Fruit fly (Drosophila melanogaster) whole organism, adult: ENCODE data around the gene mTerf3.
"Not testable (repeated sequence)": the region's sequence is repeated elsewhere in the genome, so short reads cannot be mapped to it uniquely, and the experiment has no call there.

Experiments
- CG11617 ChIP-seq: fragments of 200-800 bp; sonication (Bioruptor generic); optimal IDR thresholded peaks from 2 replicates; lab custom pipeline; 2017; ENCODE audit warnings: mild to moderate bottlenecking, missing biosample characterization, missing genetic modification reagents, missing genetic modification characterization
- CG12768 ChIP-seq: fragments of 200-800 bp; sonication (Bioruptor generic); optimal IDR thresholded peaks from 2 replicates; lab custom pipeline; 2017; ENCODE audit warnings: missing biosample characterization, missing genetic modification characterization, mild to moderate bottlenecking, moderate library complexity, missing genetic modification reagents
- CG14711 ChIP-seq: fragments of 200-800 bp; sonication (Bioruptor generic); optimal IDR thresholded peaks from 2 replicates; lab custom pipeline; 2018; ENCODE audit warnings: missing biosample characterization, mild to moderate bottlenecking, missing genetic modification characterization, moderate library complexity
- CG1620 ChIP-seq: fragments of 200-800 bp; sonication (Bioruptor generic); optimal IDR thresholded peaks from 2 replicates; lab custom pipeline; 2016; ENCODE audit warnings: missing biosample characterization, missing genetic modification characterization
- CG33017 ChIP-seq: fragments of 200-800 bp; sonication (Bioruptor generic); optimal IDR thresholded peaks from 2 replicates; lab custom pipeline; 2018; ENCODE audit warnings: missing biosample characterization, mild to moderate bottlenecking, missing genetic modification characterization, moderate library complexity
- CG5204 ChIP-seq: fragments of 200-800 bp; sonication (Bioruptor generic); optimal IDR thresholded peaks from 2 replicates; lab custom pipeline; 2016; ENCODE audit warnings: missing biosample characterization, missing genetic modification characterization
- CG7045 ChIP-seq: fragments of 200-800 bp; sonication (Bioruptor generic); optimal IDR thresholded peaks from 2 replicates; lab custom pipeline; 2017; ENCODE audit warnings: missing biosample characterization, mild to moderate bottlenecking, missing genetic modification characterization
- CG7101 ChIP-seq: fragments of 200-800 bp; sonication (Bioruptor generic); optimal IDR thresholded peaks from 2 replicates; lab custom pipeline; 2018; ENCODE audit warnings: missing biosample characterization, mild to moderate bottlenecking, missing genetic modification characterization, moderate library complexity
- Clk ChIP-seq: fragments of 200-800 bp; sonication (Bioruptor generic); optimal IDR thresholded peaks from 2 replicates; lab custom pipeline; 2017; ENCODE audit warnings: missing biosample characterization, missing genetic modification characterization
- Crg-1 ChIP-seq: fragments of 200-800 bp; sonication (Bioruptor generic); optimal IDR thresholded peaks from 2 replicates; lab custom pipeline; 2016; ENCODE audit warnings: missing biosample characterization, missing genetic modification characterization
- Hr96 ChIP-seq: fragments of 200-800 bp; sonication (Bioruptor generic); optimal IDR thresholded peaks from 2 replicates; lab custom pipeline; 2016; ENCODE audit warnings: missing biosample characterization, missing genetic modification characterization
- Mnt ChIP-seq: fragments of 200-800 bp; sonication (Bioruptor generic); optimal IDR thresholded peaks from 2 replicates; lab custom pipeline; 2016; ENCODE audit warnings: missing biosample characterization, mild to moderate bottlenecking, missing genetic modification characterization
- bab1 ChIP-seq: fragments of 200-800 bp; sonication (Bioruptor generic); optimal IDR thresholded peaks from 3 replicates; lab custom pipeline; 2019; ENCODE audit warnings: missing biosample characterization, mild to moderate bottlenecking, missing genetic modification characterization, moderate library complexity
- cic ChIP-seq: fragments of 200-800 bp; sonication (Bioruptor generic); optimal IDR thresholded peaks from 2 replicates; lab custom pipeline; 2017; ENCODE audit warnings: missing biosample characterization, mild to moderate bottlenecking, missing genetic modification characterization, moderate library complexity
- cnc ChIP-seq, 2 experiments: fragments of >200 bp; optimal IDR thresholded peaks; 2 replicates each; lab custom pipeline; 2017
- kay ChIP-seq: fragments of 200-800 bp; sonication (Bioruptor generic); peaks from one replicate; lab custom pipeline; 2016; ENCODE audit warnings: missing biosample characterization, missing genetic modification characterization, borderline replicate concordance
- ovo ChIP-seq: fragments of 200-800 bp; sonication (Bioruptor generic); optimal IDR thresholded peaks from 2 replicates; lab custom pipeline; 2016; ENCODE audit warnings: missing biosample characterization, missing genetic modification characterization
- pad ChIP-seq: fragments of 200-800 bp; sonication (Bioruptor generic); optimal IDR thresholded peaks from 3 replicates; lab custom pipeline; 2017; ENCODE audit warnings: missing biosample characterization, missing genetic modification characterization, mild to moderate bottlenecking, moderate library complexity, missing genetic modification reagents
- tj ChIP-seq: fragments of 200-800 bp; sonication (Bioruptor generic); optimal IDR thresholded peaks from 3 replicates; lab custom pipeline; 2017; ENCODE audit warnings: missing biosample characterization, mild to moderate bottlenecking, missing genetic modification characterization, moderate library complexity
- toe ChIP-seq: fragments of 200-800 bp; sonication (Bioruptor generic); optimal IDR thresholded peaks from 2 replicates; lab custom pipeline; 2016; ENCODE audit warnings: missing biosample characterization, missing genetic modification characterization

Gene mTerf3

dm6 chr3L:20511499-20512108 lies 9.0 kb downstream of the mTerf3 start:
- TF ChIP-seq bab1 (GFP tag; lab: Kevin White, UChicago) (no peak), kay (GFP tag; lab: Kevin White, UChicago) (peak; percentile 79), Crg-1 (GFP tag; lab: Kevin White, UChicago) (no peak), CG5204 (no peak), CG14711 (no peak), CG7045 (no peak), Hr96 (GFP tag; lab: Kevin White, UChicago) (no peak), CG11617 (no peak), Mnt (peak; percentile 10)

- TF ChIP-seq pad (GFP tag; lab: Kevin White, UChicago) (peak; percentile 75), Crg-1 (GFP tag; lab: Kevin White, UChicago) (peak; percentile 32), CG14711 (peak; percentile 57), Hr96 (GFP tag; lab: Kevin White, UChicago) (peak; percentile 67), CG33017 (peak; percentile 69), CG5204 (peak; percentile 79), CG11617 (peak; percentile 90), Clk (GFP tag; lab: Kevin White, UChicago) (peak; percentile 49), cnc (optimal IDR thresholded peaks at IDR 0.05; lab: Kevin White, UChicago) (no peak), ovo (GFP tag; lab: Kevin White, UChicago) (no peak), CG7045 (peak; percentile 74), CG7101 (tag; lab: Kevin White, UChicago) (peak; percentile 70), toe (GFP tag; lab: Kevin White, UChicago) (peak; percentile 45), kay (GFP tag; lab: Kevin White, UChicago) (no peak), bab1 (GFP tag; lab: Kevin White, UChicago) (peak; percentile 84), tj (GFP tag; lab: Kevin White, UChicago) (peak; percentile 93), CG12768 (GFP tag; lab: Kevin White, UChicago) (peak; percentile 50), cic (GFP tag; lab: Kevin White, UChicago) (peak; percentile 51), Mnt (peak; percentile 65), CG1620 (GFP tag; lab: Kevin White, UChicago) (peak; percentile 38)
Measured at dm6 chr3L:20509121-20509934, 11.2 kb downstream of the mTerf3 start.

- TF ChIP-seq ovo (GFP tag; lab: Kevin White, UChicago) = peak; percentile 52
- peak; percentile 87 for TF ChIP-seq CG11617
- TF ChIP-seq Crg-1 (GFP tag; lab: Kevin White, UChicago) = peak; percentile 86
- TF ChIP-seq CG5204 = peak; percentile 87
- peak; percentile 81 for TF ChIP-seq Clk (GFP tag; lab: Kevin White, UChicago)
- peak; percentile 72 for TF ChIP-seq tj (GFP tag; lab: Kevin White, UChicago)
- peak; percentile 85 for TF ChIP-seq kay (GFP tag; lab: Kevin White, UChicago)
- TF ChIP-seq Hr96 (GFP tag; lab: Kevin White, UChicago) = peak; percentile 85
- peak; percentile 78 for TF ChIP-seq Mnt
- TF ChIP-seq cnc (optimal IDR thresholded peaks at IDR 0.05; lab: Kevin White, UChicago) = no peak
- peak; percentile 86 for TF ChIP-seq CG7045
- TF ChIP-seq toe (GFP tag; lab: Kevin White, UChicago) = peak; percentile 90
- peak; percentile 92 for TF ChIP-seq bab1 (GFP tag; lab: Kevin White, UChicago)
- peak; percentile 85 for TF ChIP-seq pad (GFP tag; lab: Kevin White, UChicago)
- peak; percentile 89 for TF ChIP-seq CG33017
- TF ChIP-seq cic (GFP tag; lab: Kevin White, UChicago) = peak; percentile 3
- TF ChIP-seq CG14711 = peak; percentile 86
- peak; percentile 92 for TF ChIP-seq CG7101 (tag; lab: Kevin White, UChicago)
- TF ChIP-seq CG1620 (GFP tag; lab: Kevin White, UChicago) = peak; percentile 84
- TF ChIP-seq CG12768 (GFP tag; lab: Kevin White, UChicago) = peak; percentile 93
Measured at dm6 chr3L:20508136-20508635, 12.4 kb downstream of the mTerf3 start.

dm6 chr3L:20507552-20507951 lies 13.0 kb downstream of the mTerf3 start:
- TF ChIP-seq CG1620 (GFP tag; lab: Kevin White, UChicago) (peak; percentile 2), CG14711 (no peak), CG12768 (GFP tag; lab: Kevin White, UChicago) (no peak), pad (GFP tag; lab: Kevin White, UChicago) (no peak), kay (GFP tag; lab: Kevin White, UChicago) (peak; percentile 85)

dm6 chr3L:20505732-20506131 lies 14.8 kb downstream of the mTerf3 start, which contains the start of gene CG5078:
TSS of gene CG5078 (plus strand) at chr3L:20506032.
- TF ChIP-seq kay (GFP tag; lab: Kevin White, UChicago) (no peak), CG7045 (no peak), CG14711 (no peak), toe (GFP tag; lab: Kevin White, UChicago) (no peak), Crg-1 (GFP tag; lab: Kevin White, UChicago) (no peak), CG11617 (no peak), CG5204 (no peak), tj (GFP tag; lab: Kevin White, UChicago) (no peak)

dm6 chr3L:20503886-20504285 lies 16.7 kb downstream of the mTerf3 start, which contains the start of gene CG17637:
TSS of gene CG17637 (plus strand) at chr3L:20504186.
- not testable (repeated sequence) for TF ChIP-seq cnc (optimal IDR thresholded peaks at IDR 0.05; lab: Kevin White, UChicago); bab1 (GFP tag; lab: Kevin White, UChicago); CG33017
